Fruit fly (Drosophila melanogaster) whole organism, embryonic: ENCODE measurements around the gene SPARC.

ENCODE experiments used
- B-H2 ChIP-seq: fragments of 200-800 bp; sonication (Bioruptor generic); optimal IDR thresholded peaks from 2 replicates; lab custom pipeline; 2018; ENCODE audit warnings: missing biosample characterization, mild to moderate bottlenecking, missing genetic modification characterization
- BEAF-32 ChIP-seq: fragments of 200-800 bp; sonication (Bioruptor generic); optimal IDR thresholded peaks from 3 replicates; lab custom pipeline; 2017; ENCODE audit warnings: missing biosample characterization, missing genetic modification characterization, mild to moderate bottlenecking, moderate library complexity, missing genetic modification reagents
- Bdp1 ChIP-seq: fragments of 200-800 bp; sonication (Bioruptor generic); optimal IDR thresholded peaks from 3 replicates; lab custom pipeline; 2016; ENCODE audit warnings: missing biosample characterization, missing genetic modification characterization
- CG1024 ChIP-seq: fragments of 200-800 bp; sonication (Bioruptor generic); IDR thresholded peaks from 2 replicates; pipeline ENCODE4 v1.3.6; 2022; ENCODE audit warnings: missing biosample characterization, missing genetic modification characterization
- CG1233 ChIP-seq: fragments of 200-800 bp; sonication (Bioruptor generic); optimal IDR thresholded peaks from 4 replicates; lab custom pipeline; 2018; ENCODE audit warnings: missing biosample characterization, mild to moderate bottlenecking, missing genetic modification characterization
- CG14667 ChIP-seq: fragments of 200-800 bp; sonication (Bioruptor generic); IDR thresholded peaks from 2 replicates; pipeline ENCODE4 v1.3.6; 2022; ENCODE audit warnings: missing biosample characterization, missing genetic modification characterization
- CG2712 ChIP-seq: fragments of 200-800 bp; optimal IDR thresholded peaks from 3 replicates; lab custom pipeline; 2019; ENCODE audit warnings: missing biosample characterization, mild to moderate bottlenecking, missing genetic modification characterization, moderate library complexity
- CG34376 ChIP-seq: fragments of 200-800 bp; sonication (Bioruptor generic); optimal IDR thresholded peaks from 2 replicates; lab custom pipeline; 2018; ENCODE audit warnings: missing biosample characterization, mild to moderate bottlenecking, missing genetic modification characterization
- CG6791 ChIP-seq: fragments of 200-800 bp; sonication (Bioruptor generic); IDR thresholded peaks from 3 replicates; pipeline ENCODE4 v1.3.6; 2022; ENCODE audit warnings: missing biosample characterization, missing genetic modification characterization; ENCODE audit not compliant: partially characterized antibody
- CG7786 ChIP-seq: fragments of 200-800 bp; sonication (Bioruptor generic); optimal IDR thresholded peaks from 2 replicates; lab custom pipeline; 2016; ENCODE audit warnings: missing biosample characterization, missing genetic modification characterization
- CG7928 ChIP-seq: fragments of 200-800 bp; sonication (Bioruptor generic); optimal IDR thresholded peaks from 2 replicates; lab custom pipeline; 2017; ENCODE audit warnings: missing biosample characterization, mild to moderate bottlenecking, missing genetic modification characterization
- CG9932 ChIP-seq: fragments of 200-800 bp; sonication (Bioruptor generic); IDR thresholded peaks from 2 replicates; pipeline ENCODE4 v1.3.6; 2022; ENCODE audit warnings: missing biosample characterization, missing genetic modification characterization
- Chrac-16 ChIP-seq: fragments of 200-800 bp; sonication (Bioruptor generic); optimal IDR thresholded peaks from 3 replicates; lab custom pipeline; 2016; ENCODE audit warnings: missing biosample characterization, missing genetic modification characterization
- CoRest ChIP-seq: fragments of 200-800 bp; sonication (Bioruptor generic); optimal IDR thresholded peaks from 3 replicates; lab custom pipeline; 2018; ENCODE audit warnings: missing biosample characterization, mild to moderate bottlenecking, missing genetic modification characterization, moderate library complexity
- D ChIP-seq, 2 experiments: fragments of 200-800 bp in 1 of 2; fragments of >200 bp in 1 of 2; sonication (Bioruptor generic) in 1 of 2; optimal IDR thresholded peaks; 2 replicates in 1 of 2; 3 replicates in 1 of 2; lab custom pipeline; 2017; ENCODE audit warnings: mild to moderate bottlenecking in 1 of 2, missing biosample characterization in 1 of 2, missing genetic modification characterization in 1 of 2, missing genetic modification reagents in 1 of 2
- Dfd ChIP-seq, 2 experiments: fragments of >200 bp; optimal IDR thresholded peaks; 2 replicates each; lab custom pipeline; 2017; ENCODE audit warnings: missing biosample characterization in 2 of 2, missing genetic modification characterization in 2 of 2
- E2f2 ChIP-seq: fragments of 200-800 bp; sonication (Bioruptor generic); IDR thresholded peaks from 2 replicates; pipeline ENCODE4 v1.3.6; 2022; ENCODE audit warnings: missing biosample characterization, missing genetic modification characterization
- ERR ChIP-seq: fragments of 200-800 bp; sonication (Bioruptor generic); optimal IDR thresholded peaks from 2 replicates; lab custom pipeline; 2016; ENCODE audit warnings: missing biosample characterization, missing genetic modification characterization
- Eip74EF ChIP-seq, 2 experiments: fragments of 200-800 bp in 1 of 2; fragments of >200 bp in 1 of 2; sonication (Bioruptor generic) in 1 of 2; optimal IDR thresholded peaks; 2 replicates each; lab custom pipeline; 2017 to 2019; ENCODE audit warnings: missing biosample characterization in 2 of 2, missing genetic modification characterization in 2 of 2, mild to moderate bottlenecking in 1 of 2, moderate library complexity in 1 of 2
- Hand ChIP-seq: fragments of 200-800 bp; sonication (Bioruptor generic); optimal IDR thresholded peaks from 2 replicates; lab custom pipeline; 2017; ENCODE audit warnings: mild to moderate bottlenecking, missing biosample characterization, missing genetic modification reagents, missing genetic modification characterization
- MBD-R2 ChIP-seq: fragments of 200-800 bp; sonication (Bioruptor generic); IDR thresholded peaks from 2 replicates; pipeline ENCODE4 v1.3.6; 2022; ENCODE audit warnings: missing biosample characterization, missing genetic modification characterization
- MESR4 ChIP-seq: fragments of 200-800 bp; sonication (Bioruptor generic); optimal IDR thresholded peaks from 2 replicates; lab custom pipeline; 2018; ENCODE audit warnings: missing biosample characterization, mild to moderate bottlenecking, missing genetic modification characterization, moderate library complexity
- Myb ChIP-seq: fragments of 200-800 bp; sonication (Bioruptor generic); optimal IDR thresholded peaks from 2 replicates; lab custom pipeline; 2016; ENCODE audit warnings: missing biosample characterization, missing genetic modification characterization
- Neu2 ChIP-seq: fragments of 200-800 bp; sonication (Bioruptor generic); optimal IDR thresholded peaks from 3 replicates; lab custom pipeline; 2016; ENCODE audit warnings: missing biosample characterization, missing genetic modification characterization, borderline replicate concordance
- Opbp ChIP-seq: fragments of 200-800 bp; sonication (Bioruptor generic); IDR thresholded peaks from 3 replicates; pipeline ENCODE4 v1.3.6; 2022; ENCODE audit warnings: missing biosample characterization, missing genetic modification characterization; ENCODE audit not compliant: partially characterized antibody
- Sox100B ChIP-seq: fragments of 200-800 bp; sonication (Bioruptor generic); optimal IDR thresholded peaks from 3 replicates; lab custom pipeline; 2018; ENCODE audit warnings: missing biosample characterization, mild to moderate bottlenecking, missing genetic modification characterization
- Ssrp ChIP-seq: fragments of 200-800 bp; sonication (Bioruptor generic); optimal IDR thresholded peaks from 2 replicates; lab custom pipeline; 2018; ENCODE audit warnings: missing biosample characterization, mild to moderate bottlenecking, missing genetic modification characterization, moderate library complexity
- amos ChIP-seq: fragments of 200-800 bp; sonication (Bioruptor generic); IDR thresholded peaks from 2 replicates; pipeline ENCODE4 v1.3.6; 2022; ENCODE audit warnings: missing biosample characterization, missing genetic modification characterization; ENCODE audit not compliant: partially characterized antibody
- ara ChIP-seq: fragments of 200-800 bp; sonication (Bioruptor generic); IDR thresholded peaks from 2 replicates; pipeline ENCODE4 v1.3.6; 2022; ENCODE audit warnings: missing biosample characterization, missing genetic modification characterization
- ase ChIP-seq: fragments of 200-800 bp; sonication (Bioruptor generic); IDR thresholded peaks from 3 replicates; pipeline ENCODE4 v1.3.6; 2022; ENCODE audit warnings: missing biosample characterization, missing genetic modification characterization
- chm ChIP-seq: fragments of 200-800 bp; sonication (Bioruptor generic); IDR thresholded peaks from 2 replicates; pipeline ENCODE4 v1.3.6; 2022; ENCODE audit warnings: missing biosample characterization, missing genetic modification characterization
- danr ChIP-seq: fragments of 200-800 bp; sonication (Bioruptor generic); IDR thresholded peaks from 2 replicates; pipeline ENCODE4 v1.3.6; 2022; ENCODE audit warnings: missing biosample characterization, missing genetic modification characterization
- dati ChIP-seq: fragments of 200-800 bp; sonication (Bioruptor generic); IDR thresholded peaks from 2 replicates; pipeline ENCODE4 v1.3.6; 2022; ENCODE audit warnings: missing biosample characterization, missing genetic modification characterization
- dimm ChIP-seq: fragments of 200-800 bp; sonication (Bioruptor generic); IDR thresholded peaks from 2 replicates; pipeline ENCODE4 v1.3.6; 2022; ENCODE audit warnings: missing biosample characterization, missing genetic modification characterization
- fd3F ChIP-seq: fragments of 200-800 bp; sonication (Bioruptor generic); optimal IDR thresholded peaks from 2 replicates; lab custom pipeline; 2018; ENCODE audit warnings: missing biosample characterization, mild to moderate bottlenecking, missing genetic modification characterization, moderate library complexity
- fru ChIP-seq: fragments of >200 bp; optimal IDR thresholded peaks from 2 replicates; lab custom pipeline; 2017
- grn ChIP-seq: fragments of 200-800 bp; sonication (Bioruptor generic); optimal IDR thresholded peaks from 3 replicates; lab custom pipeline; 2017; ENCODE audit warnings: missing biosample characterization, missing genetic modification characterization
- kah ChIP-seq: fragments of 200-800 bp; sonication (Bioruptor generic); optimal IDR thresholded peaks from 2 replicates; lab custom pipeline; 2018; ENCODE audit warnings: missing biosample characterization, mild to moderate bottlenecking, missing genetic modification characterization
- lilli ChIP-seq: fragments of 200-800 bp; sonication (Bioruptor generic); optimal IDR thresholded peaks from 3 replicates; lab custom pipeline; 2016; ENCODE audit warnings: missing biosample characterization, missing genetic modification characterization
- lola ChIP-seq, 3 experiments: fragments of >200 bp in 2 of 3; fragments of 200-800 bp in 1 of 3; sonication (Bioruptor generic) in 1 of 3; optimal IDR thresholded peaks; 2 replicates each; lab custom pipeline; 2017 to 2019; ENCODE audit warnings: missing biosample characterization in 3 of 3, missing genetic modification characterization in 3 of 3, mild to moderate bottlenecking in 1 of 3, moderate library complexity in 1 of 3
- nom ChIP-seq: fragments of 200-800 bp; sonication (Bioruptor generic); optimal IDR thresholded peaks from 2 replicates; lab custom pipeline; 2017; ENCODE audit warnings: missing biosample characterization, missing genetic modification characterization, mild to moderate bottlenecking, moderate library complexity, missing genetic modification reagents
- p53 ChIP-seq: fragments of 200-800 bp; sonication (Bioruptor generic); optimal IDR thresholded peaks from 2 replicates; lab custom pipeline; 2016; ENCODE audit warnings: missing biosample characterization, missing genetic modification characterization
- pnt ChIP-seq: fragments of 200-800 bp; sonication (Bioruptor generic); optimal IDR thresholded peaks from 3 replicates; lab custom pipeline; 2016; ENCODE audit warnings: missing biosample characterization, missing genetic modification characterization
- sens-2 ChIP-seq: fragments of 200-800 bp; sonication (Bioruptor generic); IDR thresholded peaks from 2 replicates; pipeline ENCODE4 v1.3.6; 2022; ENCODE audit warnings: missing biosample characterization, missing genetic modification characterization
- tap ChIP-seq: fragments of 200-800 bp; optimal IDR thresholded peaks from 3 replicates; lab custom pipeline; 2019; ENCODE audit warnings: missing biosample characterization, mild to moderate bottlenecking, missing genetic modification characterization, moderate library complexity
- tna ChIP-seq: fragments of 200-800 bp; sonication (Bioruptor generic); IDR thresholded peaks from 2 replicates; pipeline ENCODE4 v1.3.6; 2022; ENCODE audit warnings: missing biosample characterization, missing genetic modification characterization; ENCODE audit not compliant: partially characterized antibody
- vvl ChIP-seq: fragments of 200-800 bp; sonication (Bioruptor generic); IDR thresholded peaks from 2 replicates; pipeline ENCODE4 v1.3.6; 2022; ENCODE audit warnings: missing biosample characterization, missing genetic modification characterization
- wdn ChIP-seq: fragments of 200-800 bp; sonication (Bioruptor generic); IDR thresholded peaks from 2 replicates; pipeline ENCODE4 v1.3.6; 2022; ENCODE audit warnings: missing biosample characterization, missing genetic modification characterization
- wor ChIP-seq: fragments of 200-800 bp; sonication (Bioruptor generic); IDR thresholded peaks from 2 replicates; pipeline ENCODE4 v1.3.6; 2022; ENCODE audit warnings: missing biosample characterization, missing genetic modification characterization

SPARC gene

dm6 chr3R:26875544-26876027 is 3.8 kb upstream of the SPARC start, which contains the start of gene Rb97D (continued):
- TF ChIP-seq chm (peak; percentile 83), fru (no peak), Chrac-16 (GFP tag; lab: Kevin White, UChicago) (peak; percentile 62), CG34376 (peak; percentile 51), dati (GFP tag; lab: Robert Waterston, UW) (0 out of 2 replicates have a peak, but pooled peaks have one; percentile 2), dimm (GFP tag; lab: Robert Waterston, UW) (no peak), kah (GFP tag; lab: Kevin White, UChicago) (peak; percentile 6), tap (peak; percentile 14), lilli (peak; percentile 80), CG6791 (GFP tag; lab: Robert Waterston, UW) (peak; percentile 85), Neu2 (GFP tag; lab: Kevin White, UChicago) (peak; percentile 13), Opbp (peak; percentile 83; the same call in 2 of the 3 replicates), tna (GFP tag; lab: Robert Waterston, UW) (no peak), ERR (no peak), Sox100B (GFP tag; lab: Kevin White, UChicago) (peak; percentile 48), danr (GFP tag; lab: Robert Waterston, UW) (no peak), CG7786 (GFP tag; lab: Kevin White, UChicago) (peak; percentile 74), MESR4 (GFP tag; lab: Kevin White, UChicago) (peak; percentile 97), sens-2 (GFP tag; lab: Robert Waterston, UW) (peak; percentile 53), grn (GFP tag; lab: Kevin White, UChicago) (peak; percentile 8), nom (GFP tag; lab: Kevin White, UChicago) (peak; percentile 54), CG14667 (GFP tag; lab: Robert Waterston, UW) (peak; percentile 51; the same call in 1 of the 2 replicates), Bdp1 (GFP tag; lab: Kevin White, UChicago) (peak; percentile 56), CG9932 (GFP tag; lab: Robert Waterston, UW) (peak; percentile 84), amos (peak; percentile 82), wdn (GFP tag; lab: Robert Waterston, UW) (0 out of 2 replicates have a peak, but pooled peaks have one; percentile 36), ara (GFP tag; lab: Robert Waterston, UW) (peak; percentile 43; the same call in 1 of the 2 replicates), Myb (GFP tag; lab: Kevin White, UChicago) (peak; percentile 50), vvl (GFP tag; lab: Robert Waterston, UW) (peak; percentile 83), MBD-R2 (GFP tag; lab: Robert Waterston, UW) (peak; percentile 74), CG1024 (GFP tag; lab: Robert Waterston, UW) (peak; percentile 41; the same call in 1 of the 2 replicates), D (optimal IDR thresholded peaks at IDR 0.05; lab: Kevin White, UChicago) (no peak), D (GFP tag; optimal IDR thresholded peaks at IDR 0.05; lab: Kevin White, UChicago) (peak; percentile 25), Ssrp (tag; lab: Kevin White, UChicago) (peak; percentile 63), Eip74EF (GFP tag; optimal IDR thresholded peaks at IDR 0.05; lab: Kevin White, UChicago) (peak in 1 of 2 experiments; percentile 66), Hand (peak; percentile 45), BEAF-32 (peak; percentile 84), p53 (peak; percentile 19), B-H2 (peak; percentile 73), ase (GFP tag; lab: Robert Waterston, UW) (peak; percentile 55; the same call in 2 of the 3 replicates), CG7928 (GFP tag; lab: Kevin White, UChicago) (peak; percentile 23), lola (GFP tag; optimal IDR thresholded peaks at IDR 0.05; lab: Kevin White, UChicago) (peak in 1 of 3 experiments; percentile 73), CG1233 (peak; percentile 31), pnt (peak; percentile 49), fd3F (GFP tag; lab: Kevin White, UChicago) (peak; percentile 38), Dfd (GFP tag; optimal IDR thresholded peaks at IDR 0.05; lab: Kevin White, UChicago) (no peak), CG2712 (peak; percentile 79), CoRest (tag; lab: Kevin White, UChicago) (peak; percentile 77), wor (GFP tag; lab: Robert Waterston, UW) (peak; percentile 50), E2f2 (GFP tag; lab: Robert Waterston, UW) (peak; percentile 50)
